Worm (Caenorhabditis elegans) whole organism, L2 larva: ENCODE data around the gene srbc-55.

Source experiments
- C34F6.9 ChIP-seq: fragments of 150-350 bp; optimal IDR thresholded peaks from 2 replicates; lab custom pipeline; 2014; ENCODE audit warnings: missing biosample characterization, missing genetic modification characterization
- F13H6.1 ChIP-seq: sonication (generic microtip); optimal IDR thresholded peaks from 2 replicates; lab custom pipeline; 2016; ENCODE audit warnings: missing genetic modification characterization, missing compliant biosample characterization
- R02D3.7 ChIP-seq: fragments of 150-350 bp; optimal IDR thresholded peaks from 2 replicates; lab custom pipeline; 2014; ENCODE audit warnings: missing biosample characterization, missing genetic modification characterization
- Y55F3AM.14 ChIP-seq: fragments of 200-800 bp; sonication (Bioruptor generic); optimal IDR thresholded peaks from 2 replicates; lab custom pipeline; 2018; ENCODE audit warnings: mild to moderate bottlenecking, missing genetic modification characterization, missing compliant biosample characterization
- ZK546.5 ChIP-seq: sonication (generic microtip); optimal IDR thresholded peaks from 2 replicates; lab custom pipeline; 2017; ENCODE audit warnings: missing biosample characterization, missing genetic modification characterization
- alr-1 ChIP-seq: fragments of 150-350 bp; optimal IDR thresholded peaks from 2 replicates; lab custom pipeline; 2014; ENCODE audit warnings: missing biosample characterization, missing genetic modification characterization
- aly-2 ChIP-seq: fragments of 150-350 bp; optimal IDR thresholded peaks from 2 replicates; lab custom pipeline; 2014; ENCODE audit warnings: missing biosample characterization, missing genetic modification characterization
- ama-1 ChIP-seq: fragments of 150-350 bp; optimal IDR thresholded peaks from 2 replicates; lab custom pipeline; 2018; ENCODE audit warnings: inconsistent platforms
- blmp-1 ChIP-seq: sonication (generic microtip); optimal IDR thresholded peaks from 2 replicates; lab custom pipeline; 2017; ENCODE audit warnings: missing genetic modification characterization, mild to moderate bottlenecking, missing compliant biosample characterization, antibody characterized with exemption, moderate library complexity; ENCODE audit not compliant: insufficient read depth
- ceh-16 ChIP-seq: fragments of 150-350 bp; optimal IDR thresholded peaks from 2 replicates; lab custom pipeline; 2014; ENCODE audit warnings: missing biosample characterization, missing genetic modification characterization
- ceh-82 ChIP-seq: fragments of 150-350 bp; optimal IDR thresholded peaks from 2 replicates; lab custom pipeline; 2014; ENCODE audit warnings: missing biosample characterization, missing genetic modification characterization
- crh-2 ChIP-seq: sonication (generic microtip); optimal IDR thresholded peaks from 2 replicates; lab custom pipeline; 2017; ENCODE audit warnings: missing biosample characterization, missing genetic modification characterization
- dmd-4 ChIP-seq: sonication (generic microtip); optimal IDR thresholded peaks from 2 replicates; lab custom pipeline; 2017; ENCODE audit warnings: missing biosample characterization, missing genetic modification characterization
- elt-3 ChIP-seq: sonication (generic microtip); optimal IDR thresholded peaks from 2 replicates; lab custom pipeline; 2017; ENCODE audit warnings: missing biosample characterization, missing genetic modification characterization
- gmeb-1 ChIP-seq: fragments of 150-350 bp; optimal IDR thresholded peaks from 2 replicates; lab custom pipeline; 2014; ENCODE audit warnings: missing biosample characterization, missing genetic modification characterization
- lin-11 ChIP-seq: fragments of 150-350 bp; sonication (generic microtip); optimal IDR thresholded peaks from 2 replicates; lab custom pipeline; 2014; ENCODE audit warnings: missing biosample characterization, missing genetic modification characterization, inconsistent platforms, mixed read lengths
- lin-13 ChIP-seq: fragments of 150-350 bp; optimal IDR thresholded peaks from 2 replicates; lab custom pipeline; 2014; ENCODE audit warnings: missing biosample characterization, missing genetic modification reagents, missing genetic modification characterization
- lsy-2 ChIP-seq, 2 experiments: fragments of 150-350 bp in 1 of 2; sonication (generic microtip) in 1 of 2; optimal IDR thresholded peaks; 2 replicates each; lab custom pipeline; 2014 to 2017; ENCODE audit warnings: missing biosample characterization in 2 of 2, missing genetic modification characterization in 2 of 2
- mab-5 ChIP-seq: fragments of 150-350 bp; optimal IDR thresholded peaks from 2 replicates; lab custom pipeline; 2014; ENCODE audit warnings: missing biosample characterization, missing genetic modification characterization
- mdl-1 ChIP-seq, 2 experiments: fragments of 150-350 bp in 1 of 2; sonication (generic microtip) in 1 of 2; optimal IDR thresholded peaks; 2 replicates each; lab custom pipeline; 2017; ENCODE audit warnings: missing biosample characterization in 2 of 2, missing genetic modification characterization in 2 of 2
- nhr-129 ChIP-seq: fragments of 150-350 bp; optimal IDR thresholded peaks from 2 replicates; lab custom pipeline; 2014; ENCODE audit warnings: missing biosample characterization, missing genetic modification characterization
- nhr-21 ChIP-seq: fragments of 150-350 bp; optimal IDR thresholded peaks from 2 replicates; lab custom pipeline; 2014; ENCODE audit warnings: missing biosample characterization, missing genetic modification characterization
- nhr-23 ChIP-seq: fragments of 150-350 bp; optimal IDR thresholded peaks from 2 replicates; lab custom pipeline; 2014; ENCODE audit warnings: missing biosample characterization, missing genetic modification reagents, missing genetic modification characterization
- nhr-25 ChIP-seq: fragments of 150-350 bp; sonication (generic microtip); optimal IDR thresholded peaks from 3 replicates; lab custom pipeline; 2014; ENCODE audit warnings: missing biosample characterization, missing genetic modification characterization
- nhr-6 ChIP-seq: fragments of 150-350 bp; optimal IDR thresholded peaks from 2 replicates; lab custom pipeline; 2014; ENCODE audit warnings: missing biosample characterization, missing genetic modification characterization
- peb-1 ChIP-seq: fragments of 150-350 bp; optimal IDR thresholded peaks from 2 replicates; lab custom pipeline; 2014; ENCODE audit warnings: missing biosample characterization, missing genetic modification characterization
- sem-4 ChIP-seq: fragments of 150-350 bp; optimal IDR thresholded peaks from 2 replicates; lab custom pipeline; 2014; ENCODE audit warnings: missing biosample characterization, missing genetic modification reagents, missing genetic modification characterization
- skn-1 ChIP-seq: sonication (generic microtip); optimal IDR thresholded peaks from 2 replicates; lab custom pipeline; 2017; ENCODE audit warnings: missing biosample characterization, missing genetic modification characterization
- sma-9 ChIP-seq, 2 experiments: fragments of 150-350 bp in 1 of 2; sonication (generic microtip) in 1 of 2; optimal IDR thresholded peaks; 2 replicates each; lab custom pipeline; 2014 to 2016; ENCODE audit warnings: missing genetic modification characterization in 2 of 2, mild to moderate bottlenecking in 1 of 2, missing biosample characterization in 1 of 2, missing compliant biosample characterization in 1 of 2, missing genetic modification reagents in 1 of 2, moderate library complexity in 1 of 2
- snpc-4 ChIP-seq: fragments of 150-350 bp; optimal IDR thresholded peaks from 2 replicates; lab custom pipeline; 2014; ENCODE audit warnings: missing biosample characterization, missing genetic modification characterization
- unc-39 ChIP-seq: fragments of 150-350 bp; optimal IDR thresholded peaks from 2 replicates; lab custom pipeline; 2014; ENCODE audit warnings: missing biosample characterization, missing genetic modification characterization
- unc-55 ChIP-seq: fragments of 150-350 bp; sonication (generic microtip); optimal IDR thresholded peaks from 3 replicates; lab custom pipeline; 2014; ENCODE audit warnings: missing biosample characterization, missing genetic modification reagents, missing genetic modification characterization
- unc-62 ChIP-seq: fragments of 150-350 bp; optimal IDR thresholded peaks from 2 replicates; lab custom pipeline; 2014; ENCODE audit warnings: missing biosample characterization, missing genetic modification reagents, missing genetic modification characterization
- zag-1 ChIP-seq: fragments of 150-350 bp; optimal IDR thresholded peaks from 2 replicates; lab custom pipeline; 2014; ENCODE audit warnings: missing biosample characterization, missing genetic modification characterization
- ztf-1 ChIP-seq: fragments of 200-800 bp; sonication (Bioruptor generic); conservative IDR thresholded peaks from 2 replicates; pipeline ENCODE4 v1.3.6; 2022; ENCODE audit warnings: missing genetic modification characterization, missing compliant biosample characterization

The srbc-55 gene

ce11 chrV:15873762-15874161 is 44.0 kb upstream of the srbc-55 start (continued):
- TF ChIP-seq C34F6.9 (peak; percentile 46), snpc-4 (tag; lab: Kevin White, UChicago) (peak; percentile 66), ceh-16 (tag; lab: Kevin White, UChicago) (no peak), Y55F3AM.14 (GFP tag; lab: Kevin White, UChicago) (peak; percentile 90), mab-5 (tag; lab: Kevin White, UChicago) (no peak), unc-39 (tag; lab: Kevin White, UChicago) (no peak), lin-13 (peak; percentile 66), nhr-21 (tag; lab: Kevin White, UChicago) (peak; percentile 73), elt-3 (tag; lab: Kevin White, UChicago) (no peak), lsy-2 (tag; optimal IDR thresholded peaks at IDR 0.05; lab: Kevin White, UChicago) (peak in 1 of 2 experiments; percentile 51), lin-11 (tag; lab: Kevin White, UChicago) (peak; percentile 80), ZK546.5 (no peak), unc-55 (GFP tag; lab: Kevin White, UChicago) (peak; percentile 78), crh-2 (tag; lab: Kevin White, UChicago) (peak; percentile 62), mdl-1 (tag; optimal IDR thresholded peaks at IDR 0.05; lab: Kevin White, UChicago) (no peak), nhr-6 (tag; lab: Kevin White, UChicago) (peak; percentile 29)
- TF ChIP-seq, all 48 proteins: peak for 20

ce11 chrV:15872273-15872672 is 42.5 kb upstream of the srbc-55 start, which contains the start of gene str-56:
str-56 (plus strand) TSS chrV:15872573.
- TF ChIP-seq unc-39 (tag; lab: Kevin White, UChicago) = no peak
- no peak for TF ChIP-seq ceh-82 (tag; lab: Kevin White, UChicago)
- TF ChIP-seq gmeb-1 (tag; lab: Kevin White, UChicago) = no peak
- no peak for TF ChIP-seq zag-1 (tag; lab: Kevin White, UChicago)

- no peak for TF ChIP-seq dmd-4 (tag; lab: Kevin White, UChicago)
- TF ChIP-seq ceh-16 (tag; lab: Kevin White, UChicago) = no peak
- no peak for TF ChIP-seq aly-2
- no peak for TF ChIP-seq nhr-23 (tag; lab: Kevin White, UChicago)
- TF ChIP-seq ama-1 (lab: Kevin White, UChicago) = no peak
- no peak for TF ChIP-seq mab-5 (tag; lab: Kevin White, UChicago)
- no peak for TF ChIP-seq nhr-129 (tag; lab: Kevin White, UChicago)
- no peak for TF ChIP-seq unc-62 (GFP tag; lab: Kevin White, UChicago)
- no peak for TF ChIP-seq ZK546.5
- TF ChIP-seq F13H6.1 = no peak
- TF ChIP-seq sem-4 (tag; lab: Kevin White, UChicago) = no peak
- TF ChIP-seq, all 48 proteins: peak for 0
Measured at ce11 chrV:15870356-15870755, 40.5 kb upstream of the srbc-55 start, which contains the start of gene str-57. str-57 (plus strand) TSS chrV:15870656.

- TF ChIP-seq R02D3.7 (tag; lab: Kevin White, UChicago) (no peak), ceh-16 (tag; lab: Kevin White, UChicago) (no peak), C34F6.9 (no peak), dmd-4 (tag; lab: Kevin White, UChicago) (no peak), zag-1 (tag; lab: Kevin White, UChicago) (no peak), blmp-1 (no peak), ceh-82 (tag; lab: Kevin White, UChicago) (no peak), gmeb-1 (tag; lab: Kevin White, UChicago) (no peak), peb-1 (tag; lab: Kevin White, UChicago) (no peak), mdl-1 (tag; optimal IDR thresholded peaks at IDR 0.05; lab: Kevin White, UChicago) (no peak), aly-2 (no peak), elt-3 (tag; lab: Kevin White, UChicago) (no peak), ztf-1 (GFP tag; lab: Robert Waterston, UW) (no peak), Y55F3AM.14 (GFP tag; lab: Kevin White, UChicago) (no peak), sma-9 (GFP tag; optimal IDR thresholded peaks at IDR 0.05; lab: Kevin White, UChicago) (no peak), sma-9 (tag; optimal IDR thresholded peaks at IDR 0.05; lab: Kevin White, UChicago) (no peak)
Measured at ce11 chrV:15867373-15867772, 37.6 kb upstream of the srbc-55 start, which contains the start of gene fbxa-197. fbxa-197 (plus strand) TSS chrV:15867673.

ce11 chrV:15865839-15866238 is 36.0 kb upstream of the srbc-55 start, which contains the start of gene srh-293:
srh-293 (plus strand) TSS chrV:15866139.
- TF ChIP-seq aly-2 (no peak), nhr-129 (tag; lab: Kevin White, UChicago) (no peak), lsy-2 (tag; optimal IDR thresholded peaks at IDR 0.05; lab: Kevin White, UChicago) (no peak), Y55F3AM.14 (GFP tag; lab: Kevin White, UChicago) (no peak), elt-3 (tag; lab: Kevin White, UChicago) (no peak), dmd-4 (tag; lab: Kevin White, UChicago) (no peak), nhr-25 (tag; lab: Kevin White, UChicago) (no peak), ZK546.5 (no peak), alr-1 (no peak), mdl-1 (tag; optimal IDR thresholded peaks at IDR 0.05; lab: Kevin White, UChicago) (no peak), skn-1 (tag; lab: Kevin White, UChicago) (no peak), ceh-82 (tag; lab: Kevin White, UChicago) (no peak)
- TF ChIP-seq, all 48 proteins: peak for 0
